Comparison of ENCODE assay signal across 1 fruit fly cellular context in genomic region chrX:19762167-19762566, dm6.
TF ChIP-seq lines count a peak whose summit lies in the region.

No protein-coding gene starts in this region.

TF ChIP-seq in whole organism, embryonic, 481 proteins besides CTCF, POLR2A, EP300 and RAD21 (continued from another document and continues in another):
- TF ChIP-seq CG15073 (GFP tag; optimal IDR thresholded peaks at IDR 0.05; lab: Kevin White, UChicago) = no peak
- TF ChIP-seq run (tag; optimal IDR thresholded peaks at IDR 0.05; lab: Kevin White, UChicago) = no peak
- TF ChIP-seq CG15011 (GFP tag; optimal IDR thresholded peaks at IDR 0.05; lab: Kevin White, UChicago) = no peak
- TF ChIP-seq Scr (GFP tag; IDR thresholded peaks at IDR 0.05; lab: Robert Waterston, UW; ENCODE audit: partially characterized antibody) = peak; percentile 55
- no peak for TF ChIP-seq Lim3 (GFP tag; IDR thresholded peaks at IDR 0.05; lab: Robert Waterston, UW)
- TF ChIP-seq oc (tag; optimal IDR thresholded peaks at IDR 0.05; lab: Kevin White, UChicago) = no peak
- peak; percentile 35 for TF ChIP-seq CoRest (tag; optimal IDR thresholded peaks at IDR 0.05; lab: Kevin White, UChicago)
- no peak for TF ChIP-seq ATbp (GFP tag; optimal IDR thresholded peaks at IDR 0.05; lab: Kevin White, UChicago)
- TF ChIP-seq CG1529 (GFP tag; optimal IDR thresholded peaks at IDR 0.05; lab: Kevin White, UChicago) = no peak
- no peak for TF ChIP-seq CG14014 (GFP tag; IDR thresholded peaks at IDR 0.05; lab: Robert Waterston, UW)
- TF ChIP-seq CG7987 (GFP tag; optimal IDR thresholded peaks at IDR 0.05; lab: Kevin White, UChicago) = no peak
- TF ChIP-seq croc (GFP tag; conservative IDR thresholded peaks at IDR 0.05; lab: Robert Waterston, UW) = no peak
- no peak for TF ChIP-seq btn (GFP tag; optimal IDR thresholded peaks at IDR 0.05; lab: Kevin White, UChicago)
- no peak for TF ChIP-seq Poxn (GFP tag; IDR thresholded peaks at IDR 0.05; lab: Robert Waterston, UW)
- no peak for TF ChIP-seq Deaf1 (tag; optimal IDR thresholded peaks at IDR 0.05; lab: Kevin White, UChicago)
- TF ChIP-seq Lpt (GFP tag; optimal IDR thresholded peaks at IDR 0.05; lab: Kevin White, UChicago) = no peak
- TF ChIP-seq pho (GFP tag; optimal IDR thresholded peaks at IDR 0.05; lab: Kevin White, UChicago) = no peak
- no peak for TF ChIP-seq odd (GFP tag; optimal IDR thresholded peaks at IDR 0.05; lab: Kevin White, UChicago)
- no peak for TF ChIP-seq fru (optimal IDR thresholded peaks at IDR 0.05; lab: Kevin White, UChicago)
- no peak for TF ChIP-seq H2.0 (GFP tag; IDR thresholded peaks at IDR 0.05; lab: Robert Waterston, UW)
- TF ChIP-seq sima (GFP tag; optimal IDR thresholded peaks at IDR 0.05; lab: Kevin White, UChicago) = no peak
- no peak for TF ChIP-seq CG33557 (GFP tag; optimal IDR thresholded peaks at IDR 0.05; lab: Kevin White, UChicago)
- no peak for TF ChIP-seq Dek (tag; optimal IDR thresholded peaks at IDR 0.05; lab: Kevin White, UChicago)
- TF ChIP-seq CG3847 (GFP tag; IDR thresholded peaks at IDR 0.05; lab: Robert Waterston, UW) = peak; percentile 61
- TF ChIP-seq vfl (GFP tag; optimal IDR thresholded peaks at IDR 0.05; lab: Kevin White, UChicago) = peak; percentile 4
- TF ChIP-seq CG14050 (GFP tag; IDR thresholded peaks at IDR 0.05; lab: Robert Waterston, UW) = no peak
- TF ChIP-seq Six4 (GFP tag; optimal IDR thresholded peaks at IDR 0.05; lab: Kevin White, UChicago) = no peak
- no peak; the same call in 2 of the 3 replicates for TF ChIP-seq knrl (GFP tag; IDR thresholded peaks at IDR 0.05; lab: Robert Waterston, UW; ENCODE audit: partially characterized antibody)
- TF ChIP-seq CG1024 (GFP tag; IDR thresholded peaks at IDR 0.05; lab: Robert Waterston, UW) = no peak
- TF ChIP-seq CG10654 (GFP tag; optimal IDR thresholded peaks at IDR 0.05; lab: Kevin White, UChicago) = no peak
- no peak for TF ChIP-seq CG9437 (GFP tag; optimal IDR thresholded peaks at IDR 0.05; lab: Kevin White, UChicago)
- TF ChIP-seq CG17186 (GFP tag; optimal IDR thresholded peaks at IDR 0.05; lab: Kevin White, UChicago) = peak; percentile 8
- no peak for TF ChIP-seq pfk (GFP tag; optimal IDR thresholded peaks at IDR 0.05; lab: Kevin White, UChicago)
- TF ChIP-seq peb (GFP tag; IDR thresholded peaks at IDR 0.05; lab: Robert Waterston, UW) = no peak
- 0 out of 3 replicates have a peak, but pooled peaks have one; percentile 40 for TF ChIP-seq vnd (GFP tag; IDR thresholded peaks at IDR 0.05; lab: Robert Waterston, UW; ENCODE audit: partially characterized antibody)
- peak; percentile 69 for TF ChIP-seq pzg (GFP tag; optimal IDR thresholded peaks at IDR 0.05; lab: Kevin White, UChicago)
- TF ChIP-seq cas (GFP tag; IDR thresholded peaks at IDR 0.05; lab: Robert Waterston, UW) = no peak
- TF ChIP-seq Sry-δ (GFP tag; optimal IDR thresholded peaks at IDR 0.05; lab: Kevin White, UChicago) = peak; percentile 68
- no peak for TF ChIP-seq CG17361 (GFP tag; IDR thresholded peaks at IDR 0.05; lab: Robert Waterston, UW)
- no peak for TF ChIP-seq CG6813 (GFP tag; optimal IDR thresholded peaks at IDR 0.05; lab: Kevin White, UChicago)
- TF ChIP-seq Hmx (GFP tag; optimal IDR thresholded peaks at IDR 0.05; lab: Kevin White, UChicago) = no peak
- peak; percentile 49 for TF ChIP-seq CG2120 (GFP tag; optimal IDR thresholded peaks at IDR 0.05; lab: Kevin White, UChicago)
- TF ChIP-seq nerfin-1 (tag; optimal IDR thresholded peaks at IDR 0.05; lab: Kevin White, UChicago) = no peak
- TF ChIP-seq aop (GFP tag; IDR thresholded peaks at IDR 0.05; lab: Robert Waterston, UW) = no peak
- no peak for TF ChIP-seq Rx (GFP tag; IDR thresholded peaks at IDR 0.05; lab: Robert Waterston, UW)
- no peak for TF ChIP-seq CG4282 (GFP tag; optimal IDR thresholded peaks at IDR 0.05; lab: Kevin White, UChicago)
- no peak for TF ChIP-seq mam (GFP tag; optimal IDR thresholded peaks at IDR 0.05; lab: Kevin White, UChicago)
- peak; percentile 53 for TF ChIP-seq stwl (tag; optimal IDR thresholded peaks at IDR 0.05; lab: Kevin White, UChicago)
- no peak for TF ChIP-seq CG5953 (GFP tag; IDR thresholded peaks at IDR 0.05; lab: Robert Waterston, UW)
- no peak for TF ChIP-seq CG12071 (GFP tag; optimal IDR thresholded peaks at IDR 0.05; lab: Kevin White, UChicago)
- no peak for TF ChIP-seq CG14667 (GFP tag; IDR thresholded peaks at IDR 0.05; lab: Robert Waterston, UW)
- TF ChIP-seq ranshi (GFP tag; IDR thresholded peaks at IDR 0.05; lab: Robert Waterston, UW) = no peak
- TF ChIP-seq unpg (GFP tag; optimal IDR thresholded peaks at IDR 0.05; lab: Kevin White, UChicago) = no peak
- TF ChIP-seq klu (GFP tag; IDR thresholded peaks at IDR 0.05; lab: Robert Waterston, UW) = no peak
- no peak for TF ChIP-seq sr (GFP tag; IDR thresholded peaks at IDR 0.05; lab: Robert Waterston, UW)
- TF ChIP-seq CG10959 (GFP tag; IDR thresholded peaks at IDR 0.05; lab: Robert Waterston, UW) = no peak
- no peak for TF ChIP-seq tio (GFP tag; optimal IDR thresholded peaks at IDR 0.05; lab: Kevin White, UChicago)
- TF ChIP-seq CG6689 (GFP tag; IDR thresholded peaks at IDR 0.05; lab: Robert Waterston, UW) = no peak
- no peak for TF ChIP-seq CG15696 (tag; optimal IDR thresholded peaks at IDR 0.05; lab: Kevin White, UChicago)
- TF ChIP-seq CG13624 (GFP tag; optimal IDR thresholded peaks at IDR 0.05; lab: Kevin White, UChicago) = no peak
- TF ChIP-seq Drgx (GFP tag; IDR thresholded peaks at IDR 0.05; lab: Robert Waterston, UW) = no peak
- TF ChIP-seq CG11093 (GFP tag; IDR thresholded peaks at IDR 0.05; lab: Robert Waterston, UW) = no peak
- TF ChIP-seq CG7786 (GFP tag; optimal IDR thresholded peaks at IDR 0.05; lab: Kevin White, UChicago) = no peak
- TF ChIP-seq PHDP (tag; optimal IDR thresholded peaks at IDR 0.05; lab: Kevin White, UChicago) = no peak
- no peak for TF ChIP-seq Hr3 (GFP tag; optimal IDR thresholded peaks at IDR 0.05; lab: Kevin White, UChicago)
- no peak for TF ChIP-seq ERR (GFP tag; optimal IDR thresholded peaks at IDR 0.05; lab: Kevin White, UChicago)
- TF ChIP-seq CG8290 (GFP tag; optimal IDR thresholded peaks at IDR 0.05; lab: Kevin White, UChicago) = peak; percentile 18
- peak in 1 of 2 experiments; percentile 37 for TF ChIP-seq CG8290 (tag; optimal IDR thresholded peaks at IDR 0.05; lab: Kevin White, UChicago)
- no peak for TF ChIP-seq fd102C (GFP tag; optimal IDR thresholded peaks at IDR 0.05; lab: Kevin White, UChicago)
- no peak for TF ChIP-seq CG10543 (GFP tag; optimal IDR thresholded peaks at IDR 0.05; lab: Kevin White, UChicago)
- TF ChIP-seq dmrt99B (tag; optimal IDR thresholded peaks at IDR 0.05; lab: Kevin White, UChicago) = no peak
- peak; percentile 97 for TF ChIP-seq Myb (GFP tag; optimal IDR thresholded peaks at IDR 0.05; lab: Kevin White, UChicago)
- TF ChIP-seq CG6654 (GFP tag; optimal IDR thresholded peaks at IDR 0.05; lab: Kevin White, UChicago) = no peak
- no peak for TF ChIP-seq Camta (GFP tag; optimal IDR thresholded peaks at IDR 0.05; lab: Kevin White, UChicago)
- no peak for TF ChIP-seq caup (GFP tag; optimal IDR thresholded peaks at IDR 0.05; lab: Kevin White, UChicago; ENCODE audit: severe bottlenecking)
- TF ChIP-seq CG7839 (tag; optimal IDR thresholded peaks at IDR 0.05; lab: Kevin White, UChicago) = no peak
- no peak for TF ChIP-seq CG1602 (GFP tag; optimal IDR thresholded peaks at IDR 0.05; lab: Kevin White, UChicago)
- no peak for TF ChIP-seq mirr (GFP tag; optimal IDR thresholded peaks at IDR 0.05; lab: Kevin White, UChicago)
- TF ChIP-seq cwo (GFP tag; optimal IDR thresholded peaks at IDR 0.05; lab: Kevin White, UChicago) = no peak
- TF ChIP-seq CG7556 (GFP tag; optimal IDR thresholded peaks at IDR 0.05; lab: Kevin White, UChicago) = no peak
- no peak for TF ChIP-seq Stat92E (GFP tag; optimal IDR thresholded peaks at IDR 0.05; lab: Kevin White, UChicago)
- TF ChIP-seq hbn (GFP tag; IDR thresholded peaks at IDR 0.05; lab: Robert Waterston, UW; ENCODE audit: partially characterized antibody) = peak; percentile 55; the same call in 1 of the 2 replicates
- TF ChIP-seq CG31365 (tag; optimal IDR thresholded peaks at IDR 0.05; lab: Kevin White, UChicago) = no peak
- peak; percentile 52; the same call in 1 of the 3 replicates for TF ChIP-seq Opbp (GFP tag; IDR thresholded peaks at IDR 0.05; lab: Robert Waterston, UW; ENCODE audit: partially characterized antibody)
- no peak for TF ChIP-seq CG31224 (GFP tag; IDR thresholded peaks at IDR 0.05; lab: Robert Waterston, UW)
- no peak for TF ChIP-seq lilli (GFP tag; optimal IDR thresholded peaks at IDR 0.05; lab: Kevin White, UChicago)
- TF ChIP-seq CG12942 (GFP tag; optimal IDR thresholded peaks at IDR 0.05; lab: Kevin White, UChicago) = no peak
- TF ChIP-seq stc (GFP tag; IDR thresholded peaks at IDR 0.05; lab: Robert Waterston, UW) = no peak
- TF ChIP-seq usp (GFP tag; optimal IDR thresholded peaks at IDR 0.05; lab: Kevin White, UChicago) = no peak
- TF ChIP-seq luna (GFP tag; optimal IDR thresholded peaks at IDR 0.05; lab: Kevin White, UChicago) = no peak
- TF ChIP-seq tx (GFP tag; optimal IDR thresholded peaks at IDR 0.05; lab: Kevin White, UChicago) = no peak
- no peak for TF ChIP-seq sug (tag; optimal IDR thresholded peaks at IDR 0.05; lab: Kevin White, UChicago)
- TF ChIP-seq CG8924 (tag; optimal IDR thresholded peaks at IDR 0.05; lab: Kevin White, UChicago) = no peak
- TF ChIP-seq CG14710 (tag; optimal IDR thresholded peaks at IDR 0.05; lab: Kevin White, UChicago) = peak; percentile 42
- TF ChIP-seq Pdp1 (GFP tag; optimal IDR thresholded peaks at IDR 0.05; lab: Kevin White, UChicago) = no peak
- TF ChIP-seq CG10565 (GFP tag; optimal IDR thresholded peaks at IDR 0.05; lab: Kevin White, UChicago) = no peak
- peak; percentile 96 for TF ChIP-seq E2f2 (GFP tag; IDR thresholded peaks at IDR 0.05; lab: Robert Waterston, UW)
- TF ChIP-seq D (optimal IDR thresholded peaks at IDR 0.05; lab: Kevin White, UChicago) = no peak
- no peak for TF ChIP-seq D (GFP tag; optimal IDR thresholded peaks at IDR 0.05; lab: Kevin White, UChicago)
- TF ChIP-seq CG17612 (GFP tag; IDR thresholded peaks at IDR 0.05; lab: Robert Waterston, UW) = no peak
- TF ChIP-seq Fer2 (tag; optimal IDR thresholded peaks at IDR 0.05; lab: Kevin White, UChicago) = no peak
- TF ChIP-seq CG13775 (GFP tag; optimal IDR thresholded peaks at IDR 0.05; lab: Kevin White, UChicago) = no peak
- no peak for TF ChIP-seq z (GFP tag; IDR thresholded peaks at IDR 0.05; lab: Robert Waterston, UW)
- TF ChIP-seq CG2202 (tag; optimal IDR thresholded peaks at IDR 0.05; lab: Kevin White, UChicago) = no peak
- TF ChIP-seq Dp (GFP tag; optimal IDR thresholded peaks at IDR 0.05; lab: Kevin White, UChicago) = peak; percentile 92
- TF ChIP-seq CG7745 (tag; optimal IDR thresholded peaks at IDR 0.05; lab: Kevin White, UChicago) = no peak
- TF ChIP-seq CG18599 (GFP tag; optimal IDR thresholded peaks at IDR 0.05; lab: Kevin White, UChicago) = no peak
- no peak for TF ChIP-seq HLH3B (GFP tag; IDR thresholded peaks at IDR 0.05; lab: Robert Waterston, UW)
- TF ChIP-seq E2f1 (GFP tag; IDR thresholded peaks at IDR 0.05; lab: Robert Waterston, UW) = no peak
- TF ChIP-seq CG34224 (GFP tag; IDR thresholded peaks at IDR 0.05; lab: Robert Waterston, UW; ENCODE audit: partially characterized antibody) = peak; percentile 38; the same call in 2 of the 3 replicates
- no peak for TF ChIP-seq CG2875 (GFP tag; optimal IDR thresholded peaks at IDR 0.05; lab: Kevin White, UChicago)
- TF ChIP-seq nmo (GFP tag; optimal IDR thresholded peaks at IDR 0.05; lab: Kevin White, UChicago) = no peak
- TF ChIP-seq CG10267 (tag; optimal IDR thresholded peaks at IDR 0.05; lab: Kevin White, UChicago) = peak; percentile 97
- TF ChIP-seq Mes4 (GFP tag; optimal IDR thresholded peaks at IDR 0.05; lab: Kevin White, UChicago) = no peak
- TF ChIP-seq CG12659 (GFP tag; optimal IDR thresholded peaks at IDR 0.05; lab: Kevin White, UChicago) = peak; percentile 10
- TF ChIP-seq CG6791 (GFP tag; IDR thresholded peaks at IDR 0.05; lab: Robert Waterston, UW; ENCODE audit: partially characterized antibody) = peak; percentile 54; the same call in 1 of the 3 replicates
- no peak for TF ChIP-seq CG10274 (GFP tag; optimal IDR thresholded peaks at IDR 0.05; lab: Kevin White, UChicago)
- no peak for TF ChIP-seq CG4854 (GFP tag; optimal IDR thresholded peaks at IDR 0.05; lab: Kevin White, UChicago)
- peak; percentile 13 for TF ChIP-seq phol (tag; optimal IDR thresholded peaks at IDR 0.05; lab: Kevin White, UChicago)
- no peak for TF ChIP-seq Bteb2 (GFP tag; optimal IDR thresholded peaks at IDR 0.05; lab: Kevin White, UChicago)
- peak; percentile 45; the same call in 2 of the 4 replicates for TF ChIP-seq Dll (GFP tag; IDR thresholded peaks at IDR 0.05; lab: Robert Waterston, UW; ENCODE audit: partially characterized antibody)
- no peak for TF ChIP-seq Nf-YB (GFP tag; optimal IDR thresholded peaks at IDR 0.05; lab: Kevin White, UChicago)
- no peak for TF ChIP-seq twi (tag; optimal IDR thresholded peaks at IDR 0.05; lab: Kevin White, UChicago)
- no peak for TF ChIP-seq Hmr (GFP tag; optimal IDR thresholded peaks at IDR 0.05; lab: Kevin White, UChicago)
- TF ChIP-seq ato (GFP tag; IDR thresholded peaks at IDR 0.05; lab: Robert Waterston, UW; ENCODE audit: partially characterized antibody) = no peak
- TF ChIP-seq CG12155 (GFP tag; optimal IDR thresholded peaks at IDR 0.05; lab: Kevin White, UChicago) = no peak
- TF ChIP-seq chm (GFP tag; IDR thresholded peaks at IDR 0.05; lab: Robert Waterston, UW) = no peak
- no peak for TF ChIP-seq abd-A (tag; optimal IDR thresholded peaks at IDR 0.05; lab: Kevin White, UChicago)
- no peak for TF ChIP-seq gcm2 (GFP tag; optimal IDR thresholded peaks at IDR 0.05; lab: Kevin White, UChicago)
- peak; percentile 33 for TF ChIP-seq CG9797 (GFP tag; optimal IDR thresholded peaks at IDR 0.05; lab: Kevin White, UChicago)
- no peak for TF ChIP-seq danr (GFP tag; IDR thresholded peaks at IDR 0.05; lab: Robert Waterston, UW)
- TF ChIP-seq Bgb (GFP tag; IDR thresholded peaks at IDR 0.05; lab: Robert Waterston, UW; ENCODE audit: partially characterized antibody) = peak; percentile 62
- TF ChIP-seq CG4730 (GFP tag; IDR thresholded peaks at IDR 0.05; lab: Robert Waterston, UW) = no peak
- TF ChIP-seq HLH54F (GFP tag; optimal IDR thresholded peaks at IDR 0.05; lab: Kevin White, UChicago) = no peak
- no peak for TF ChIP-seq CG17359 (tag; optimal IDR thresholded peaks at IDR 0.05; lab: Kevin White, UChicago)
- TF ChIP-seq bcd (GFP tag; optimal IDR thresholded peaks at IDR 0.05; lab: Kevin White, UChicago) = no peak
- no peak for TF ChIP-seq sisA (GFP tag; IDR thresholded peaks at IDR 0.05; lab: Robert Waterston, UW)
- no peak for TF ChIP-seq CG42726 (GFP tag; IDR thresholded peaks at IDR 0.05; lab: Robert Waterston, UW; ENCODE audit: partially characterized antibody)
